Worm (Caenorhabditis elegans) whole organism, mixed stage, embryonic: ENCODE measurements around the gene T14B4.3.
A peak's percentile ranks its signal among the peaks of the same experiment; 100 is the strongest.

Source experiments
- M03D4.4 ChIP-seq: sonication (generic microtip); optimal IDR thresholded peaks from 2 replicates; lab custom pipeline; 2017; ENCODE audit warnings: mild to moderate bottlenecking, missing genetic modification characterization, missing compliant biosample characterization
- bed-3 ChIP-seq: fragments of 200-800 bp; sonication (Bioruptor generic); optimal IDR thresholded peaks from 3 replicates; lab custom pipeline; 2018; ENCODE audit warnings: mild to moderate bottlenecking, missing genetic modification characterization, moderate library complexity, missing compliant biosample characterization
- blmp-1 ChIP-seq: fragments of 150-350 bp; optimal IDR thresholded peaks from 2 replicates; lab custom pipeline; 2014; ENCODE audit warnings: missing biosample characterization, missing genetic modification characterization
- ceh-39 ChIP-seq: fragments of 150-350 bp; optimal IDR thresholded peaks from 2 replicates; lab custom pipeline; 2014; ENCODE audit warnings: missing biosample characterization, missing genetic modification characterization
- ceh-43 ChIP-seq: fragments of 200-800 bp; sonication (Bioruptor generic); optimal IDR thresholded peaks from 2 replicates; lab custom pipeline; 2018; ENCODE audit warnings: mild to moderate bottlenecking, missing genetic modification characterization, moderate library complexity, missing compliant biosample characterization
- ceh-83 ChIP-seq: fragments of 200-800 bp; sonication (Bioruptor generic); optimal IDR thresholded peaks from 2 replicates; lab custom pipeline; 2018; ENCODE audit warnings: mild to moderate bottlenecking, missing genetic modification characterization, missing compliant biosample characterization
- ces-1 ChIP-seq: fragments of 150-350 bp; optimal IDR thresholded peaks from 2 replicates; lab custom pipeline; 2014; ENCODE audit warnings: missing biosample characterization, missing genetic modification reagents, missing genetic modification characterization
- cnd-1 ChIP-seq: fragments of 200-800 bp; sonication (Bioruptor generic); optimal IDR thresholded peaks from 2 replicates; lab custom pipeline; 2018; ENCODE audit warnings: mild to moderate bottlenecking, missing genetic modification characterization, missing compliant biosample characterization
- drap-1 ChIP-seq: fragments of 200-800 bp; sonication (Bioruptor generic); optimal IDR thresholded peaks from 3 replicates; lab custom pipeline; 2018; ENCODE audit warnings: mild to moderate bottlenecking, missing genetic modification characterization, missing compliant biosample characterization
- elt-1 ChIP-seq: sonication (generic microtip); optimal IDR thresholded peaks from 2 replicates; lab custom pipeline; 2017; ENCODE audit warnings: missing genetic modification characterization, mild to moderate bottlenecking, missing compliant biosample characterization, antibody characterized with exemption, moderate library complexity, borderline replicate concordance; ENCODE audit not compliant: insufficient read depth
- elt-3 ChIP-seq: fragments of 150-350 bp; optimal IDR thresholded peaks from 2 replicates; lab custom pipeline; 2014; ENCODE audit warnings: missing biosample characterization, missing genetic modification characterization
- ham-2 ChIP-seq: fragments of 200-800 bp; sonication (Bioruptor generic); optimal IDR thresholded peaks from 2 replicates; lab custom pipeline; 2018; ENCODE audit warnings: mild to moderate bottlenecking, missing genetic modification characterization, missing compliant biosample characterization
- hlh-1 ChIP-seq: fragments of 150-350 bp; optimal IDR thresholded peaks from 2 replicates; lab custom pipeline; 2014; ENCODE audit warnings: missing biosample characterization, missing genetic modification reagents, missing genetic modification characterization
- lin-13 ChIP-seq: fragments of 150-350 bp; optimal IDR thresholded peaks from 2 replicates; lab custom pipeline; 2014; ENCODE audit warnings: missing biosample characterization, missing genetic modification characterization
- lin-32 ChIP-seq: fragments of 200-800 bp; sonication (Bioruptor generic); optimal IDR thresholded peaks from 2 replicates; lab custom pipeline; 2018; ENCODE audit warnings: mild to moderate bottlenecking, missing genetic modification characterization, missing compliant biosample characterization
- lsy-2 ChIP-seq: fragments of 150-350 bp; optimal IDR thresholded peaks from 2 replicates; lab custom pipeline; 2014; ENCODE audit warnings: missing biosample characterization, missing genetic modification characterization
- mab-5 ChIP-seq: fragments of 150-350 bp; optimal IDR thresholded peaks from 2 replicates; lab custom pipeline; 2014; ENCODE audit warnings: missing biosample characterization, missing genetic modification characterization
- mls-2 ChIP-seq: sonication (generic microtip); optimal IDR thresholded peaks from 2 replicates; lab custom pipeline; 2016; ENCODE audit warnings: mild to moderate bottlenecking, missing genetic modification characterization, moderate library complexity, missing compliant biosample characterization
- nhr-12 ChIP-seq: fragments of 150-350 bp; optimal IDR thresholded peaks from 2 replicates; lab custom pipeline; 2014; ENCODE audit warnings: missing biosample characterization, missing genetic modification characterization
- nhr-2 ChIP-seq: fragments of 150-350 bp; optimal IDR thresholded peaks from 2 replicates; lab custom pipeline; 2014; ENCODE audit warnings: missing biosample characterization, missing genetic modification characterization
- nhr-237 ChIP-seq: fragments of 150-350 bp; optimal IDR thresholded peaks from 2 replicates; lab custom pipeline; 2014; ENCODE audit warnings: missing biosample characterization, missing genetic modification characterization
- nhr-28 ChIP-seq: fragments of 150-350 bp; optimal IDR thresholded peaks from 2 replicates; lab custom pipeline; 2014; ENCODE audit warnings: missing biosample characterization, missing genetic modification characterization
- nhr-76 ChIP-seq: sonication (generic microtip); optimal IDR thresholded peaks from 2 replicates; lab custom pipeline; 2017; ENCODE audit warnings: missing biosample characterization, missing genetic modification characterization
- pha-4 ChIP-seq: fragments of 150-350 bp; optimal IDR thresholded peaks from 2 replicates; lab custom pipeline; 2018; ENCODE audit warnings: missing biosample characterization, missing genetic modification reagents, missing genetic modification characterization
- sem-2 ChIP-seq: fragments of 200-800 bp; sonication (Bioruptor generic); optimal IDR thresholded peaks from 2 replicates; lab custom pipeline; 2018; ENCODE audit warnings: mild to moderate bottlenecking, missing genetic modification characterization, missing compliant biosample characterization
- snpc-4 ChIP-seq: fragments of 150-350 bp; optimal IDR thresholded peaks from 2 replicates; lab custom pipeline; 2014; ENCODE audit warnings: missing biosample characterization, missing genetic modification characterization
- unc-120 ChIP-seq: sonication (generic microtip); optimal IDR thresholded peaks from 2 replicates; lab custom pipeline; 2017; ENCODE audit warnings: missing genetic modification characterization, missing compliant biosample characterization; ENCODE audit not compliant: poor library complexity, severe bottlenecking
- unc-39 ChIP-seq: fragments of 150-350 bp; optimal IDR thresholded peaks from 2 replicates; lab custom pipeline; 2014; ENCODE audit warnings: missing biosample characterization, missing genetic modification characterization
- unc-62 ChIP-seq: fragments of 150-350 bp; optimal IDR thresholded peaks from 2 replicates; lab custom pipeline; 2014; ENCODE audit warnings: missing biosample characterization, missing genetic modification reagents, missing genetic modification characterization
- zip-8 ChIP-seq: fragments of 150-350 bp; optimal IDR thresholded peaks from 2 replicates; lab custom pipeline; 2014; ENCODE audit warnings: missing biosample characterization, missing genetic modification characterization
- ztf-11 ChIP-seq: fragments of 150-350 bp; optimal IDR thresholded peaks from 2 replicates; lab custom pipeline; 2014; ENCODE audit warnings: missing biosample characterization, missing genetic modification characterization

T14B4.3 gene

DNA sequence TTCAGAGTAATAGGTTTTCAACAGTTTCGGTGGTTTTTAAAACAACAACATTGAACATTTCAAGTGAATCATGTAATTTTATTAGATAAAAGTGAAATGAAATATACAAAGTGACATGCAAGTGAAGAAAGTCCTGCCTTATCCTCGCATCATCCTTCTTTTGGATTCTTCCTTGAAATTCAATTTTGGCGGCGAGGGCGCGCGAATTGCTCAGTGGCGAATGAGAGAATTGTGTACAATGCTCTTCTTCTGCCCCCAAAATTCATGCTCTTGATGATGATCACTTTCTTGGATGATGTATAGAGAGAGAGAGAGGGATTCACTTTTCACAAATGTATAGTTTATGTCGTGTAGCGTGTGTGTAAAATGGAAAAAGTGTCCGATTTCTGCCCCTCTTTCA, 25.1 kb upstream of the T14B4.3 start:
- TF ChIP-seq ces-1 (GFP tag; lab: Kevin White, UChicago) (peak; percentile 96), ztf-11 (tag; lab: Kevin White, UChicago) (no peak)
- TF ChIP-seq, all 35 proteins: peak for 1

ce11 chrII:6710596-6710995, 24.1 kb upstream of the T14B4.3 start:
- TF ChIP-seq mab-5 (tag; lab: Kevin White, UChicago) (no peak), nhr-237 (no peak), nhr-12 (tag; lab: Kevin White, UChicago) (no peak), lin-13 (tag; lab: Kevin White, UChicago) (no peak), ceh-83 (GFP tag; lab: Kevin White, UChicago) (no peak), zip-8 (no peak), pha-4 (no peak), hlh-1 (tag; lab: Kevin White, UChicago) (no peak), lsy-2 (no peak)

DNA sequence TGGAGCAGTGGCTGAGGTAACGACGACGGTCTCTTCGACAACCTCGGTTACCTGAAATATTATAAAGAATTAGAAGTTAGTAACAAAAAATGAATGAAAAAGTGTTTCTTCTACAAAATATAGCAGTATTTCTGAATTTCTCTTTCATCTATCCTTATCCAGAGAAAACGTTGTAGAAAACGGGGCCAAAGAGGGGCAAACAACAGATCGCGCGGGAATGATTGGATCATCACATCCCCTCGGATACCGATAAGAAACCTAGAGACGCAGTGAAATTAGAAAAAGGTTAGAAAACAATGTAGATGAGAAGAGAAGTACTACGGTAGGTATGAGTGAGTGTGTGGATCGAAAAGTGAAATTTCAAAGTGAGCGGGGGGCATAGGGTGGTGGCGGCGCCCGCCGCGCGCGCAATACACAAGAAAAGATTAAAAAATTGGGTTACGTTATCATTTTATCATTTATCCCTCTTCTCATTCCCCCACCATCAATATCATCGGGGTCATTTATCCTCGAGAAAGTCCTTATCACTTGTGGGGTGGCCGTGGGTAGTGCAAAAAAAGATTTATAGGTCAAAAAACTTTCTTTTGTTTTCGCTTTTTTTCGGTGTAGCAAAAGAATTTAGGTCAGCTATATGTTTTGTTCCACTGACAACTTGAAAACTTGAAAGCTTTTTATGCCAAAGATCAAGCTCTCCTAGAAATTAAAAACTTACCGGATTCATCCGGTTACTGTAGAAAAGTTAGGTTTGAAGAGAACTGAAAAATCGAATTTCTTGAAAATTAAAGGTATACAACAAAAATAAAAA, 22.4 kb upstream of the T14B4.3 start, which contains the start of the genes dpy-10 and T14B4.19:
Gene dpy-10 (minus strand): TSS at position 51 of the 805 bp plus-strand sequence.
Gene T14B4.19 (minus strand): TSS at position 755 of the 805 bp plus-strand sequence.
- TF ChIP-seq sem-2 (GFP tag; lab: Kevin White, UChicago) (no peak), mls-2 (tag; lab: Kevin White, UChicago) (no peak), bed-3 (GFP tag; lab: Kevin White, UChicago) (no peak), nhr-76 (tag; lab: Kevin White, UChicago) (no peak), ceh-39 (tag; lab: Kevin White, UChicago) (no peak), elt-3 (peak; percentile 58), pha-4 (no peak), snpc-4 (tag; lab: Kevin White, UChicago) (no peak), ceh-43 (GFP tag; lab: Kevin White, UChicago) (no peak), lin-32 (GFP tag; lab: Kevin White, UChicago) (no peak), lsy-2 (no peak), ceh-83 (GFP tag; lab: Kevin White, UChicago) (no peak), mab-5 (tag; lab: Kevin White, UChicago) (no peak), blmp-1 (peak; percentile 82), lin-13 (tag; lab: Kevin White, UChicago) (no peak), nhr-28 (tag; lab: Kevin White, UChicago) (no peak), ces-1 (GFP tag; lab: Kevin White, UChicago) (no peak), elt-1 (peak; percentile 80), zip-8 (no peak), M03D4.4 (tag; lab: Kevin White, UChicago) (no peak), unc-39 (tag; lab: Kevin White, UChicago) (no peak), cnd-1 (tag; lab: Kevin White, UChicago) (no peak), ham-2 (peak; percentile 39), nhr-237 (no peak)

DNA sequence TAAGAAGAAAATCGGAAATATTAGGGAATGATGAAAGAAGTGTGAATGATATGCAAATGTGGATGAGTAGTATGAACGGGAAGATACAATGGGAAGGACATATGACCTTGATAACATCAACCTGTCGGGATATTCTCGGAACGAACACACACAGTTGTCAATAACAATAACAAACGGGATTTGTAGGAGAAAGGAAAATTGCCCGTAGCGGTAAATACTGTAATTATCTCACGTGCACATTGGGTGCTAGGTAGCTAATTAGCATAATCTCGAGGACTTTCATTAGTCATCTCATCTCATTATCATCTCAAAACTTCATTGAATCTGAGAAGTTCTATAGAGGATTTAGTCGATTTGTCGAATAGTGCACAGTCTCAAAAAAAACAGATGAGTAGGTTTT, 21.7 kb upstream of the T14B4.3 start:
- TF ChIP-seq unc-62 (GFP tag; lab: Kevin White, UChicago) (peak; percentile 32), lin-13 (tag; lab: Kevin White, UChicago) (no peak), ham-2 (peak; percentile 84), pha-4 (no peak), drap-1 (no peak), elt-1 (peak; percentile 51)

DNA sequence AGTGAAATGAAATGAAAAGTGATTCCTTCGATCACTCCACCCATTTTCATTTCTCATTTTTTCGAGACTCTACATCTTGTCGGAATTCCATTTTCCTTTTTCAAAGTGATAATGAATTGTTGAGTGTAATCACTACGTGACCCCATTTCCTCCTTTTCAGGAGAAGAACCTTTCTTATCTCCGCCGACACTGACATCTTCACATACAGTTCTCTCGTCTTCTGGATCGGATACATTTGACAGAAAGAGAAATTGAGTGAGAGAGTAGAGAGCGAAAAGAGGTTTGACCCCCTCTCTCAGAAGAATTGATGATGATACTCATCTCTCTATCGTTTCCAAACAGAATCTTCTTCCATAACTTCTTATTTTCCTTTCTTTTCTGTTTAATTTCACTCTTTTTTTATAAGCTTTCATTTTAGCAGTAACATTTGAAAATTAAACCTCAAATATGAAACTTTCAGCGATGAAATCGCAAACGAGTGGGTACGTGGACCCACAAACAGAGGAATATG, 20.9 kb upstream of the T14B4.3 start, which contains the start of gene dpy-2:
Gene dpy-2 (plus strand): TSS at position 461 of the 511 bp plus-strand sequence.
- TF ChIP-seq elt-3 (peak; percentile 34), cnd-1 (tag; lab: Kevin White, UChicago) (no peak), elt-1 (peak; percentile 8), unc-62 (GFP tag; lab: Kevin White, UChicago) (peak; percentile 23), nhr-28 (tag; lab: Kevin White, UChicago) (no peak), blmp-1 (peak; percentile 82)

- TF ChIP-seq unc-120 (tag; lab: Kevin White, UChicago) (no peak), ham-2 (no peak), M03D4.4 (tag; lab: Kevin White, UChicago) (no peak), nhr-237 (no peak), nhr-2 (tag; lab: Kevin White, UChicago) (no peak), drap-1 (no peak), nhr-76 (tag; lab: Kevin White, UChicago) (no peak)
Measured at ce11 chrII:6715853-6716252, 18.9 kb upstream of the T14B4.3 start.
